Fruit fly (Drosophila melanogaster) whole organism, adult: ENCODE measurements around the gene CG6761.

Source experiments
- CG11617 ChIP-seq: fragments of 200-800 bp; sonication (Bioruptor generic); optimal IDR thresholded peaks from 2 replicates; lab custom pipeline; 2017; ENCODE audit warnings: mild to moderate bottlenecking, missing biosample characterization, missing genetic modification reagents, missing genetic modification characterization
- CG12768 ChIP-seq: fragments of 200-800 bp; sonication (Bioruptor generic); optimal IDR thresholded peaks from 2 replicates; lab custom pipeline; 2017; ENCODE audit warnings: missing biosample characterization, missing genetic modification characterization, mild to moderate bottlenecking, moderate library complexity, missing genetic modification reagents
- CG14711 ChIP-seq: fragments of 200-800 bp; sonication (Bioruptor generic); optimal IDR thresholded peaks from 2 replicates; lab custom pipeline; 2018; ENCODE audit warnings: missing biosample characterization, mild to moderate bottlenecking, missing genetic modification characterization, moderate library complexity
- CG33017 ChIP-seq: fragments of 200-800 bp; sonication (Bioruptor generic); optimal IDR thresholded peaks from 2 replicates; lab custom pipeline; 2018; ENCODE audit warnings: missing biosample characterization, mild to moderate bottlenecking, missing genetic modification characterization, moderate library complexity
- CG5204 ChIP-seq: fragments of 200-800 bp; sonication (Bioruptor generic); optimal IDR thresholded peaks from 2 replicates; lab custom pipeline; 2016; ENCODE audit warnings: missing biosample characterization, missing genetic modification characterization
- CG7045 ChIP-seq: fragments of 200-800 bp; sonication (Bioruptor generic); optimal IDR thresholded peaks from 2 replicates; lab custom pipeline; 2017; ENCODE audit warnings: missing biosample characterization, mild to moderate bottlenecking, missing genetic modification characterization
- CG7101 ChIP-seq: fragments of 200-800 bp; sonication (Bioruptor generic); optimal IDR thresholded peaks from 2 replicates; lab custom pipeline; 2018; ENCODE audit warnings: missing biosample characterization, mild to moderate bottlenecking, missing genetic modification characterization, moderate library complexity
- Clk ChIP-seq: fragments of 200-800 bp; sonication (Bioruptor generic); optimal IDR thresholded peaks from 2 replicates; lab custom pipeline; 2017; ENCODE audit warnings: missing biosample characterization, missing genetic modification characterization
- Crg-1 ChIP-seq: fragments of 200-800 bp; sonication (Bioruptor generic); optimal IDR thresholded peaks from 2 replicates; lab custom pipeline; 2016; ENCODE audit warnings: missing biosample characterization, missing genetic modification characterization
- Hr96 ChIP-seq: fragments of 200-800 bp; sonication (Bioruptor generic); optimal IDR thresholded peaks from 2 replicates; lab custom pipeline; 2016; ENCODE audit warnings: missing biosample characterization, missing genetic modification characterization
- Mnt ChIP-seq: fragments of 200-800 bp; sonication (Bioruptor generic); optimal IDR thresholded peaks from 2 replicates; lab custom pipeline; 2016; ENCODE audit warnings: missing biosample characterization, mild to moderate bottlenecking, missing genetic modification characterization
- bab1 ChIP-seq: fragments of 200-800 bp; sonication (Bioruptor generic); optimal IDR thresholded peaks from 3 replicates; lab custom pipeline; 2019; ENCODE audit warnings: missing biosample characterization, mild to moderate bottlenecking, missing genetic modification characterization, moderate library complexity
- cic ChIP-seq: fragments of 200-800 bp; sonication (Bioruptor generic); optimal IDR thresholded peaks from 2 replicates; lab custom pipeline; 2017; ENCODE audit warnings: missing biosample characterization, mild to moderate bottlenecking, missing genetic modification characterization, moderate library complexity
- cnc ChIP-seq, 2 experiments: fragments of >200 bp; optimal IDR thresholded peaks; 2 replicates each; lab custom pipeline; 2017
- kay ChIP-seq: fragments of 200-800 bp; sonication (Bioruptor generic); peaks from one replicate; lab custom pipeline; 2016; ENCODE audit warnings: missing biosample characterization, missing genetic modification characterization, borderline replicate concordance
- ovo ChIP-seq: fragments of 200-800 bp; sonication (Bioruptor generic); optimal IDR thresholded peaks from 2 replicates; lab custom pipeline; 2016; ENCODE audit warnings: missing biosample characterization, missing genetic modification characterization
- pad ChIP-seq: fragments of 200-800 bp; sonication (Bioruptor generic); optimal IDR thresholded peaks from 3 replicates; lab custom pipeline; 2017; ENCODE audit warnings: missing biosample characterization, missing genetic modification characterization, mild to moderate bottlenecking, moderate library complexity, missing genetic modification reagents
- tj ChIP-seq: fragments of 200-800 bp; sonication (Bioruptor generic); optimal IDR thresholded peaks from 3 replicates; lab custom pipeline; 2017; ENCODE audit warnings: missing biosample characterization, mild to moderate bottlenecking, missing genetic modification characterization, moderate library complexity
- toe ChIP-seq: fragments of 200-800 bp; sonication (Bioruptor generic); optimal IDR thresholded peaks from 2 replicates; lab custom pipeline; 2016; ENCODE audit warnings: missing biosample characterization, missing genetic modification characterization

The CG6761 gene

DNA sequence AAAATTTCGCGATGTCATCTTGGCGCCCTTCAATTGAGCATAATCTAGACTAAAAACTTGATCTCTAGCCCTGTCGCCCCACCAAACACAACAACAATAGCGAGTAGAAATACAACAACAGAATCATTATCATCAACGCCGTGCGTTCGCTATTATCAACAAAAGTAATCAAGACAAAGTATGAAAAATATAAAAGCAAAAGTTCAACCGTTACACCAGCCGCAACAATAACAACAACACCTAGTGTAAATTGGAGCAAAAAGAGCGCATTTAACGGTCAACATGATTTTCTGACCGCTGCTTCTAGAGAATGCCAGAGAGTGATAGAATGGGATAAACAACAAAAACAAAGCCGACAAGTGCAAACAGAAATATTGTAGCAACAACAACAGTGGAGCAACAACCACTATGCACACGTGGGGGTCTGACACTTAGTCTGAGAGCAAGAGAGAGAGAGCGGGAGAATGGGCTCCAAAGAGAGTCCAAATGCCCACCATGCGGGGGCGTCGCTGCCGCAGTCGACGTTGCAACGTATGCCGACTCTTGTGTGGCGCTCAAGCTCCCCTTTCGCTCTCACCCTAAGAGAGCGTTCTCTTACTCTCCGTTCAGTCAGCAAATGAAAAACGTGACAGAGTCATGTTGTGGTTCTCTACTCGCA, 11.0 kb downstream of the CG6761 start:
- TF ChIP-seq Crg-1 (GFP tag; lab: Kevin White, UChicago) (no peak), Mnt (GFP tag; lab: Kevin White, UChicago) (peak; percentile 90), CG14711 (no peak), cnc (optimal IDR thresholded peaks at IDR 0.05; lab: Kevin White, UChicago) (peak in 1 of 2 experiments; percentile 54), ovo (GFP tag; lab: Kevin White, UChicago) (peak; percentile 98), cic (GFP tag; lab: Kevin White, UChicago) (peak; percentile 88), pad (peak; percentile 50)

DNA sequence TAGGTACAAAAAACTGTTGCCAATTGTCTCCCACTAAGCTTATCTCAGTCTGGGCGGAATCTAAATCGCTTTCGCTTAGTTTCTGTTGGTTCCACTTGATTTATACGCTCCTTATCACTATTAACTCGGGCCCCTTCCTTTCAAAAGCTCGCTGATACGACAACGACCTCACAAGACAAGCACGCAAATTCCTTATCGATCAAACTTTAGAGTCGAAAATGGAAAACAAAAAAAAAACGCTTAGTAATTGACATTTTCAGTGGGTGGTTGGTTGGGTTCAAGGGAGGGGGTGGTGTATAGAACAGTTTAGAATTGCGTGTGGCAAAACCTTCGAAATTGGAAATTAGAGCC, 11.9 kb downstream of the CG6761 start:
- TF ChIP-seq kay (GFP tag; lab: Kevin White, UChicago) = no peak
- TF ChIP-seq Mnt (GFP tag; lab: Kevin White, UChicago) = peak; percentile 8
- peak; percentile 8 for TF ChIP-seq Hr96 (GFP tag; lab: Kevin White, UChicago)
- peak; percentile 57 for TF ChIP-seq CG12768
- peak; percentile 73 for TF ChIP-seq cic (GFP tag; lab: Kevin White, UChicago)

DNA sequence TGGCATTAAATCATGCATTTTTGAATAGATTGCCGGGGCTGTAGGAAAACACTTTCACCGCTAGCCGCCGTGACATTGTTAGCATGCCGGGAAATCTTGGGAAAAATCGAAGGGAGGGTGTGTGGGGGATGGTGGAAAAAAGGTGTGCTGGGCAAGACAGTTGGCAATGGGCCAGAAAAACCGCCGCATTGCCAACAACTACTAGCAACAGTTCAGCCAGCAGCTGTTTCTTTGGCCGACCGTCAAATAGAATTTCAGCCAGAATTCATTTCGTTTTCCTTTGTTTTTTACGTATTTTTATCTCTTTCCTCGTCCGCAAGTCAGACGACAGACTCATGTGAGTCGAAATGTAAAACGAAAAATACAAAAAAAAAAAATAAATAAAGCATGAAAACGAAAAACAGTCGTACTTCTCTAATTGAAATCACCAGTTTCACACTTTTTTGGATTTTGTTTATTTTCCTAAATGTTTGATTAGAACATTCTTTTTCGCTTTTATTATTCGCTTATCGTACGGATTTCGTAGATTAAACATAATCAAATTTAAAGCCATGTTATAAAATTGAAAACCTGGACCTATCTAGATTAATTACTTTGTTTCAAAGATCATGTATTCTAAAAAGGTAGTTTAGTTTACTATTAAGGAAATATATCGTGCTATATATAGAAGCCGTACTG, 12.5 kb downstream of the CG6761 start:
- TF ChIP-seq CG5204 = peak; percentile 56
- TF ChIP-seq Mnt (GFP tag; lab: Kevin White, UChicago) = peak; percentile 37
- TF ChIP-seq toe (GFP tag; lab: Kevin White, UChicago) = peak; percentile 17
- no peak for TF ChIP-seq cic (GFP tag; lab: Kevin White, UChicago)
- peak; percentile 48 for TF ChIP-seq bab1 (GFP tag; lab: Kevin White, UChicago)
- peak; percentile 83 for TF ChIP-seq kay (GFP tag; lab: Kevin White, UChicago)
- TF ChIP-seq CG33017 (tag; lab: Kevin White, UChicago) = peak; percentile 77
- peak; percentile 68 for TF ChIP-seq CG7101
- TF ChIP-seq CG11617 (GFP tag; lab: Kevin White, UChicago) = peak; percentile 57
- TF ChIP-seq Crg-1 (GFP tag; lab: Kevin White, UChicago) = no peak
- TF ChIP-seq CG14711 = peak; percentile 65
- TF ChIP-seq Hr96 (GFP tag; lab: Kevin White, UChicago) = peak; percentile 53
- TF ChIP-seq pad = peak; percentile 6
- no peak for TF ChIP-seq CG12768

DNA sequence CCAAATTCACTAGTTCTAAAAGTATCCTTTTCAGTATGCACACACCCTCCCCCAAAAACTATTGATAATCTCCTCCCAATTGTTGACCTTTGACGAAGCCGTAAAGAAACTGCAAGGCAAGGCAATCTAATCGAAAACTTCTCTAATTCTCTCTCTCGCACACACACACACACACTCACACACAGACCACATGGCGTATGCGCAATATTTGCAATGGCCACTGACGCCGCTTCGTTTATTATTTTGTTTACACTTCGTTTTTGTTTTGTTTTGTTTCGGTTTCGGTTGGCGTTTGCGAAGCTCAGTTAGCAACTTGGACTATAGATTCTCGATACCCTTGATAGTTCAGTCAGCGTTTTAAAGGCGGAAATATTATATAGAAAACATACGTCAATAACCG, 13.6 kb downstream of the CG6761 start:
- no peak for TF ChIP-seq pad
- TF ChIP-seq bab1 (GFP tag; lab: Kevin White, UChicago) = no peak
- peak; percentile 49 for TF ChIP-seq CG12768
- TF ChIP-seq tj (GFP tag; lab: Kevin White, UChicago) = peak; percentile 52
- peak; percentile 70 for TF ChIP-seq cic (GFP tag; lab: Kevin White, UChicago)
- TF ChIP-seq CG7045 (GFP tag; lab: Kevin White, UChicago) = no peak
- peak; percentile 67 for TF ChIP-seq Mnt (GFP tag; lab: Kevin White, UChicago)
- TF ChIP-seq CG14711 = peak; percentile 2

DNA sequence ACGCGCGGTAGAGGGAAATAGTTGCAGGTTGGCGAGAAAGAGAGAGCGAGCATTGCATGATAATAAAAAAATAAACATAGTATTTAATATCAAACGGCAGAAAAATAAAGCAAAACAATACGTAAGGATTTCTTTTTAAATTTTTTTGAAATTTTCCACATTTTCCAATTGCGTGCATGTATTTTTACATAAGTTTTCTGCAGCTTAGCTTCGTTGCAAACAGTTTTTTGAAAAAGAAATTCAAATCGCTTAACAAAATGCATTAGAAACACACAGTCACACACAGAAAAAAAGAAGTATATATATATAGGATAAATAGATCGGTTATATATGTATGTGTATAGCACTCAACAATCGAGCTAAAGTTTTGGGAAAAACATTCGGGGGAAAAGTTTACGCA, 14.7 kb downstream of the CG6761 start:
- TF ChIP-seq kay (GFP tag; lab: Kevin White, UChicago) (peak; percentile 97), CG7045 (GFP tag; lab: Kevin White, UChicago) (no peak)

DNA sequence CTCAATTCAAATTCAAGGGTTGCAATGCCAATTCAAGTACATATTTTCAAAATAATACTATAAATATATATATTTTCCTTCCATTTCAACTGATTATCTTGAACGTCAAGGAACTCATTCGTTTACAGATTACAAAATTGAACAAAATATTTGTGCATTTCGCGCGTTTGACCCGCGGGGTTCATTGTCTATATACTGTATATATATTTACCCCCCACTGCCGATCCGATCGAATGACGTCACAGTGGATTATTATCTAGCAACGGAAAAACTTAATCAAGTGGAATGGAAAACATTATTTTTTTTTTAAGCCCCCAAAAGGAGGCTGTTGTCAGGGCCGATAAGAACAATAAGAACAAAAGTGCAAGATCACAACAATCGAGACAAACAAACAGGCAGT, 15.9 kb downstream of the CG6761 start:
- TF ChIP-seq CG12768 (no peak), toe (GFP tag; lab: Kevin White, UChicago) (no peak), CG33017 (tag; lab: Kevin White, UChicago) (no peak), Hr96 (GFP tag; lab: Kevin White, UChicago) (no peak), Crg-1 (GFP tag; lab: Kevin White, UChicago) (no peak), cic (GFP tag; lab: Kevin White, UChicago) (peak; percentile 24), CG5204 (no peak), kay (GFP tag; lab: Kevin White, UChicago) (peak; percentile 86), Clk (GFP tag; lab: Kevin White, UChicago) (no peak), CG11617 (GFP tag; lab: Kevin White, UChicago) (no peak), pad (no peak), CG14711 (no peak)

DNA sequence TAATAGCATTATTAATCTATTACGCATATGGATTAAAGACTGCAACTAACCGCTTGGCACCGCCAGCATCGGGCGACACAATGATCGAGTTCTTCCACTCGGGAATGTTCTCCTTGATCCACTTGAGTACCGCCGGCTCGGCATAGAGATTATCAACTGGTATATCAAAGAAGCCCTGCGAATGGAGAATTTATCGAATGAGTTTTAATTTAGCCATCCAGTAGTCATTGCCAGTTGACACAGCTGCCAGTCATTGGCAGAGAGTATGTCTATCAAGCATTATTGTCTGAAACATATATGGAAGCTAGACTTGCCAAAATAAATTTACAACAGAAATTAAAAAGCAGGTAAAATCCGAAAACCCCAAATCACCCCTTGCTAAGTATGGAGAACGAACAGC, 18.5 kb downstream of the CG6761 start, which contains the start of gene CG16719:
CG16719 (plus strand) TSS at position 301 of the 400 bp plus-strand sequence.
- TF ChIP-seq tj (GFP tag; lab: Kevin White, UChicago) = no peak
- TF ChIP-seq toe (GFP tag; lab: Kevin White, UChicago) = no peak
- no peak for TF ChIP-seq Clk (GFP tag; lab: Kevin White, UChicago)
- TF ChIP-seq kay (GFP tag; lab: Kevin White, UChicago) = no peak
- no peak for TF ChIP-seq ovo (GFP tag; lab: Kevin White, UChicago)
- TF ChIP-seq bab1 (GFP tag; lab: Kevin White, UChicago) = no peak
- TF ChIP-seq CG11617 (GFP tag; lab: Kevin White, UChicago) = no peak
- TF ChIP-seq CG12768 = no peak
